Fruit fly (Drosophila melanogaster) whole organism, embryonic: ENCODE results near the gene PAPLA1.
A peak's percentile ranks its signal among the peaks of the same experiment; 100 is the strongest.

Experiments
- Ada2b ChIP-seq: fragments of 200-800 bp; sonication (Bioruptor generic); IDR thresholded peaks from 2 replicates; pipeline ENCODE4 v1.3.6; 2022; ENCODE audit warnings: missing biosample characterization, missing genetic modification characterization
- Bgb ChIP-seq: fragments of 200-800 bp; sonication (Bioruptor generic); IDR thresholded peaks from 2 replicates; pipeline ENCODE4 v1.3.6; 2022; ENCODE audit warnings: missing biosample characterization, missing genetic modification characterization; ENCODE audit not compliant: partially characterized antibody
- CG10209 ChIP-seq: fragments of 200-800 bp; sonication (Bioruptor generic); optimal IDR thresholded peaks from 3 replicates; lab custom pipeline; 2017; ENCODE audit warnings: missing biosample characterization, mild to moderate bottlenecking, missing genetic modification characterization, missing genetic modification reagents
- CG1024 ChIP-seq: fragments of 200-800 bp; sonication (Bioruptor generic); IDR thresholded peaks from 2 replicates; pipeline ENCODE4 v1.3.6; 2022; ENCODE audit warnings: missing biosample characterization, missing genetic modification characterization
- CG10543 ChIP-seq: fragments of 200-800 bp; sonication (Bioruptor generic); optimal IDR thresholded peaks from 3 replicates; lab custom pipeline; 2017; ENCODE audit warnings: missing biosample characterization, mild to moderate bottlenecking, missing genetic modification characterization, moderate library complexity
- CG12071 ChIP-seq: fragments of 200-800 bp; sonication (Bioruptor generic); optimal IDR thresholded peaks from 3 replicates; lab custom pipeline; 2018; ENCODE audit warnings: missing biosample characterization, mild to moderate bottlenecking, missing genetic modification characterization
- CG12104 ChIP-seq: fragments of 200-800 bp; sonication (Bioruptor generic); optimal IDR thresholded peaks from 3 replicates; lab custom pipeline; 2016; ENCODE audit warnings: missing biosample characterization, missing genetic modification characterization
- CG12155 ChIP-seq: fragments of 200-800 bp; sonication (Bioruptor generic); optimal IDR thresholded peaks from 3 replicates; lab custom pipeline; 2016; ENCODE audit warnings: missing biosample characterization, missing genetic modification characterization
- CG12942 ChIP-seq: fragments of 200-800 bp; sonication (Bioruptor generic); optimal IDR thresholded peaks from 3 replicates; lab custom pipeline; 2016; ENCODE audit warnings: missing biosample characterization, missing genetic modification characterization
- CG13123 ChIP-seq: fragments of 200-800 bp; sonication (Bioruptor generic); optimal IDR thresholded peaks from 2 replicates; lab custom pipeline; 2016; ENCODE audit warnings: missing biosample characterization, missing genetic modification characterization
- CG13296 ChIP-seq: fragments of 200-800 bp; sonication (Bioruptor generic); optimal IDR thresholded peaks from 3 replicates; lab custom pipeline; 2018; ENCODE audit warnings: missing biosample characterization, mild to moderate bottlenecking, missing genetic modification characterization
- CG13424 ChIP-seq: fragments of 200-800 bp; sonication (Bioruptor generic); optimal IDR thresholded peaks from 2 replicates; lab custom pipeline; 2019; ENCODE audit warnings: missing biosample characterization, mild to moderate bottlenecking, missing genetic modification characterization, moderate library complexity
- CG2120 ChIP-seq: fragments of 200-800 bp; sonication (Bioruptor generic); optimal IDR thresholded peaks from 3 replicates; lab custom pipeline; 2016; ENCODE audit warnings: missing biosample characterization, missing genetic modification characterization
- CG32532 ChIP-seq: fragments of 200-800 bp; sonication (Bioruptor generic); IDR thresholded peaks from 2 replicates; pipeline ENCODE4 v1.3.6; 2022; ENCODE audit warnings: missing biosample characterization, missing genetic modification characterization
- CG34422 ChIP-seq: fragments of 200-800 bp; sonication (Bioruptor generic); IDR thresholded peaks from 3 replicates; pipeline ENCODE4 v1.3.6; 2022; ENCODE audit warnings: missing biosample characterization, missing genetic modification characterization
- CG5245 ChIP-seq: fragments of 200-800 bp; sonication (Bioruptor generic); optimal IDR thresholded peaks from 3 replicates; lab custom pipeline; 2016; ENCODE audit warnings: missing biosample characterization, missing genetic modification characterization
- CG6654 ChIP-seq: fragments of 200-800 bp; sonication (Bioruptor generic); optimal IDR thresholded peaks from 2 replicates; lab custom pipeline; 2017; ENCODE audit warnings: missing biosample characterization, mild to moderate bottlenecking, missing genetic modification characterization
- CG7271 ChIP-seq: fragments of 200-800 bp; sonication (Bioruptor generic); optimal IDR thresholded peaks from 2 replicates; lab custom pipeline; 2018; ENCODE audit warnings: missing biosample characterization, mild to moderate bottlenecking, missing genetic modification characterization, moderate library complexity
- CG7987 ChIP-seq: fragments of 200-800 bp; sonication (Bioruptor generic); optimal IDR thresholded peaks from 2 replicates; lab custom pipeline; 2018; ENCODE audit warnings: missing biosample characterization, mild to moderate bottlenecking, missing genetic modification characterization, moderate library complexity
- CG9797 ChIP-seq: fragments of 200-800 bp; sonication (Bioruptor generic); optimal IDR thresholded peaks from 3 replicates; lab custom pipeline; 2018; ENCODE audit warnings: missing biosample characterization, mild to moderate bottlenecking, missing genetic modification characterization
- CG9876 ChIP-seq: fragments of 200-800 bp; sonication (Bioruptor generic); optimal IDR thresholded peaks from 2 replicates; lab custom pipeline; 2016; ENCODE audit warnings: missing biosample characterization, missing genetic modification characterization
- HLH4C ChIP-seq: fragments of 200-800 bp; sonication (Bioruptor generic); IDR thresholded peaks from 3 replicates; pipeline ENCODE4 v1.3.6; 2022; ENCODE audit warnings: missing biosample characterization, missing genetic modification characterization; ENCODE audit not compliant: partially characterized antibody
- HLH54F ChIP-seq: fragments of 200-800 bp; sonication (Bioruptor generic); optimal IDR thresholded peaks from 3 replicates; lab custom pipeline; 2016; ENCODE audit warnings: missing biosample characterization, missing genetic modification characterization
- Hey ChIP-seq: fragments of 200-800 bp; sonication (Bioruptor generic); optimal IDR thresholded peaks from 3 replicates; lab custom pipeline; 2018; ENCODE audit warnings: missing biosample characterization, mild to moderate bottlenecking, missing genetic modification characterization
- Hmx ChIP-seq: fragments of 200-800 bp; sonication (Bioruptor generic); optimal IDR thresholded peaks from 2 replicates; lab custom pipeline; 2016; ENCODE audit warnings: missing biosample characterization, missing genetic modification characterization
- Hsf ChIP-seq: fragments of 200-800 bp; sonication (Bioruptor generic); optimal IDR thresholded peaks from 3 replicates; lab custom pipeline; 2016; ENCODE audit warnings: missing biosample characterization, missing genetic modification characterization
- NC2β ChIP-seq: fragments of 200-800 bp; sonication (Bioruptor generic); optimal IDR thresholded peaks from 2 replicates; lab custom pipeline; 2016; ENCODE audit warnings: missing biosample characterization, missing genetic modification characterization
- Rx ChIP-seq: fragments of 200-800 bp; sonication (Bioruptor generic); IDR thresholded peaks from 2 replicates; pipeline ENCODE4 v1.3.6; 2022; ENCODE audit warnings: missing biosample characterization, missing genetic modification characterization
- Tbp ChIP-seq: fragments of >200 bp; optimal IDR thresholded peaks from 2 replicates; lab custom pipeline; 2018; ENCODE audit warnings: missing biosample characterization, missing genetic modification characterization
- bab2 ChIP-seq: fragments of 200-800 bp; sonication (Bioruptor generic); optimal IDR thresholded peaks from 2 replicates; lab custom pipeline; 2016; ENCODE audit warnings: missing biosample characterization, missing genetic modification characterization
- cg ChIP-seq: fragments of 200-800 bp; sonication (Bioruptor generic); optimal IDR thresholded peaks from 3 replicates; lab custom pipeline; 2019; ENCODE audit warnings: missing biosample characterization, mild to moderate bottlenecking, missing genetic modification characterization, moderate library complexity
- dati ChIP-seq: fragments of 200-800 bp; sonication (Bioruptor generic); IDR thresholded peaks from 2 replicates; pipeline ENCODE4 v1.3.6; 2022; ENCODE audit warnings: missing biosample characterization, missing genetic modification characterization
- dmrt99B ChIP-seq: fragments of 200-800 bp; sonication (Bioruptor generic); optimal IDR thresholded peaks from 2 replicates; lab custom pipeline; 2018; ENCODE audit warnings: missing biosample characterization, mild to moderate bottlenecking, missing genetic modification characterization, moderate library complexity
- eyg ChIP-seq: fragments of 200-800 bp; sonication (Bioruptor generic); optimal IDR thresholded peaks from 3 replicates; lab custom pipeline; 2016; ENCODE audit warnings: missing biosample characterization, missing genetic modification characterization
- gfzf ChIP-seq: fragments of 200-800 bp; sonication (Bioruptor generic); optimal IDR thresholded peaks from 2 replicates; lab custom pipeline; 2016; ENCODE audit warnings: missing biosample characterization, mild to moderate bottlenecking, missing genetic modification characterization, moderate library complexity
- grn ChIP-seq: fragments of 200-800 bp; sonication (Bioruptor generic); optimal IDR thresholded peaks from 3 replicates; lab custom pipeline; 2017; ENCODE audit warnings: missing biosample characterization, missing genetic modification characterization
- ham ChIP-seq: fragments of 200-800 bp; sonication (Bioruptor generic); IDR thresholded peaks from 2 replicates; pipeline ENCODE4 v1.3.6; 2022; ENCODE audit warnings: missing biosample characterization, missing genetic modification characterization
- kni ChIP-seq: fragments of 200-800 bp; sonication (Bioruptor generic); optimal IDR thresholded peaks from 3 replicates; lab custom pipeline; 2017; ENCODE audit warnings: mild to moderate bottlenecking, missing biosample characterization, missing genetic modification reagents, missing genetic modification characterization
- luna ChIP-seq: fragments of 200-800 bp; sonication (Bioruptor generic); optimal IDR thresholded peaks from 2 replicates; lab custom pipeline; 2016; ENCODE audit warnings: missing biosample characterization, missing genetic modification characterization
- nom ChIP-seq: fragments of 200-800 bp; sonication (Bioruptor generic); optimal IDR thresholded peaks from 2 replicates; lab custom pipeline; 2017; ENCODE audit warnings: missing biosample characterization, missing genetic modification characterization, mild to moderate bottlenecking, moderate library complexity, missing genetic modification reagents
- otp ChIP-seq: fragments of 200-800 bp; sonication (Bioruptor generic); IDR thresholded peaks from 3 replicates; pipeline ENCODE4, ENCODE4 v1.3.6; 2022; ENCODE audit warnings: missing biosample characterization, missing genetic modification characterization
- pho ChIP-seq: fragments of 200-800 bp; sonication (Bioruptor generic); optimal IDR thresholded peaks from 2 replicates; lab custom pipeline; 2016; ENCODE audit warnings: missing biosample characterization, missing genetic modification characterization
- psq ChIP-seq: fragments of 200-800 bp; sonication (Bioruptor generic); optimal IDR thresholded peaks from 2 replicates; lab custom pipeline; 2017; ENCODE audit warnings: missing biosample characterization, missing genetic modification characterization
- rib ChIP-seq: fragments of 200-800 bp; sonication (Bioruptor generic); IDR thresholded peaks from 2 replicates; pipeline ENCODE4 v1.3.6; 2022; ENCODE audit warnings: missing biosample characterization, missing genetic modification characterization
- ro ChIP-seq: fragments of 200-800 bp; sonication (Bioruptor generic); IDR thresholded peaks from 2 replicates; pipeline ENCODE4 v1.3.6; 2022; ENCODE audit warnings: missing biosample characterization, missing genetic modification characterization
- stc ChIP-seq: fragments of 200-800 bp; sonication (Bioruptor generic); IDR thresholded peaks from 2 replicates; pipeline ENCODE4 v1.3.6; 2022; ENCODE audit warnings: missing biosample characterization, missing genetic modification characterization
- tin ChIP-seq: fragments of 200-800 bp; sonication (Bioruptor generic); optimal IDR thresholded peaks from 3 replicates; lab custom pipeline; 2016; ENCODE audit warnings: missing biosample characterization, missing genetic modification characterization
- wdn ChIP-seq: fragments of 200-800 bp; sonication (Bioruptor generic); IDR thresholded peaks from 2 replicates; pipeline ENCODE4 v1.3.6; 2022; ENCODE audit warnings: missing biosample characterization, missing genetic modification characterization
- yki ChIP-seq: fragments of >200 bp; optimal IDR thresholded peaks from 3 replicates; lab custom pipeline; 2018

Gene PAPLA1

DNA sequence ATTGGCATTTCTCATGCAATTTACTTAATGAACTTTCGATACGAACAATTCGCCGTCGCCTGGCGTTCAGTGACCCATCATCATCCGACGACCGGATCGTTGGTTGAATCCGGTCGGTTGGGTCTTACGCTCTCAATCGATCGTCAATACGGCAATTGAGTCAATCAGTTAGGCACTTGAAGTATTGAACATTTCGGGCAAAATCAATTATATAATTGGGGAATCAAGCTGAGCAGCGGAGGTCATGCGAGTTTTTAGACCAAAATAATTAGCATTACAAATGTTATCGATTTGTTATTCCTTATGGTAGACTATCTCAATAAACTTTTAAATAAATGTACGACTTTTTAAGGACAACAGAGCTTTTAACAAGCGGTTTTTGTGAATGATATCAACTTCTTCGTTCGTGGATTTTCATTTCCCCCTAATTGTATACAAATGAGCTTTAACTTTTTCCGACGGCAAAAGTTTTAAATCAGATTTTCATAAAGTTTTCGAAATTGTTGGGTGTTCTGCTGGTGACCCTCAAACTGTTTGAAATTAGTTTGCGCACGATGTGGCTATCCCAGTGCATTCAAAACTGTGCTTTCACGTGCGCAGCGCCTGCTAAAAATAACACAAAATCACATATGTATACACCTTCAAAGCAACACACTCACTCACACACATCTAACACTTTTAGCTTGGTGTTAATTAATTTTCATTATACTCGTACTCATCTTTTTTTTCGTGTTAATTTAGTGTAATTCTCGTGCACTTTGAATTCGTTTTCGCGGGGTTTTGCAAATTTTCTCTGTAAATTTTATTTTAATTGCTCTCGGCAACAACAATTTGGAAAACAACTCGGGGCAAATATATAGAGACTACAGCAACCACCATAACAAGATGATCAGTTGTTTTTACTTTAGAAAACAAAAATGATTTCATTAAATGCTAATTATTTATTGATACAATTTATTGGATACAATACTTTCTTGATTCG lies 61.2 kb downstream of the PAPLA1 start (continued):
- TF ChIP-seq dati (GFP tag; lab: Robert Waterston, UW) (no peak), CG13123 (no peak), rib (GFP tag; lab: Robert Waterston, UW) (no peak), gfzf (no peak), cg (peak; percentile 28), stc (GFP tag; lab: Robert Waterston, UW) (0 out of 2 replicates have a peak, but pooled peaks have one; percentile 41), CG13296 (no peak), otp (GFP tag; lab: Robert Waterston, UW) (0 out of 3 replicates have a peak, but pooled peaks have one; percentile 20), CG2120 (GFP tag; lab: Kevin White, UChicago) (peak; percentile 11)

dm6 chr2L:8097461-8097860 lies 62.0 kb downstream of the PAPLA1 start:
- TF ChIP-seq Bgb (GFP tag; lab: Robert Waterston, UW): no peak
- TF ChIP-seq CG12071 (GFP tag; lab: Kevin White, UChicago): peak; percentile 78
- no peak for TF ChIP-seq wdn (GFP tag; lab: Robert Waterston, UW)
- peak; percentile 53 for TF ChIP-seq Hey (tag; lab: Kevin White, UChicago)
- TF ChIP-seq pho (GFP tag; lab: Kevin White, UChicago): no peak
- peak; percentile 50 for TF ChIP-seq CG13424 (tag; lab: Kevin White, UChicago)
- no peak for TF ChIP-seq Tbp (GFP tag; lab: Kevin White, UChicago)
- TF ChIP-seq Hsf: no peak
- no peak for TF ChIP-seq CG7271
- no peak for TF ChIP-seq HLH54F (GFP tag; lab: Kevin White, UChicago)
- no peak for TF ChIP-seq ham
- TF ChIP-seq tin (GFP tag; lab: Kevin White, UChicago): no peak
- TF ChIP-seq NC2β (GFP tag; lab: Kevin White, UChicago): no peak
- peak; percentile 68 for TF ChIP-seq CG10209 (GFP tag; lab: Kevin White, UChicago)
- no peak for TF ChIP-seq ro (GFP tag; lab: Robert Waterston, UW)
- TF ChIP-seq CG5245 (GFP tag; lab: Kevin White, UChicago): no peak
- no peak for TF ChIP-seq CG12942 (GFP tag; lab: Kevin White, UChicago)
- no peak for TF ChIP-seq Ada2b
- no peak for TF ChIP-seq HLH4C
- no peak for TF ChIP-seq eyg (GFP tag; lab: Kevin White, UChicago)
- no peak for TF ChIP-seq psq (GFP tag; lab: Kevin White, UChicago)
- TF ChIP-seq luna: no peak
- TF ChIP-seq CG10543 (GFP tag; lab: Kevin White, UChicago): peak; percentile 90
- TF ChIP-seq CG12104 (GFP tag; lab: Kevin White, UChicago): peak; percentile 55
- no peak for TF ChIP-seq Rx (GFP tag; lab: Robert Waterston, UW)
- TF ChIP-seq kni: peak; percentile 74
- TF ChIP-seq CG32532 (GFP tag; lab: Robert Waterston, UW): no peak
- no peak for TF ChIP-seq CG9876 (GFP tag; lab: Kevin White, UChicago)
- no peak for TF ChIP-seq CG12155
- TF ChIP-seq CG34422 (GFP tag; lab: Robert Waterston, UW): 0 out of 3 replicates have a peak, but pooled peaks have one; percentile 36
- peak; percentile 3 for TF ChIP-seq nom (GFP tag; lab: Kevin White, UChicago)
- TF ChIP-seq dmrt99B (tag; lab: Kevin White, UChicago): peak; percentile 51
- TF ChIP-seq CG7987 (GFP tag; lab: Kevin White, UChicago): peak; percentile 83
- TF ChIP-seq bab2 (GFP tag; lab: Kevin White, UChicago): no peak
- no peak for TF ChIP-seq CG9797 (GFP tag; lab: Kevin White, UChicago)
- TF ChIP-seq CG1024 (GFP tag; lab: Robert Waterston, UW): peak; percentile 17; the same call in 1 of the 2 replicates
- peak; percentile 64 for TF ChIP-seq grn (GFP tag; lab: Kevin White, UChicago)
- peak; percentile 17 for TF ChIP-seq CG6654 (GFP tag; lab: Kevin White, UChicago)
- no peak for TF ChIP-seq yki
- no peak for TF ChIP-seq Hmx (GFP tag; lab: Kevin White, UChicago)
